Worm (Caenorhabditis elegans) whole organism, mixed stage, embryonic: ENCODE measurements around the gene Y57G7A.6.

ENCODE experiments used
- M03D4.4 ChIP-seq: sonication (generic microtip); optimal IDR thresholded peaks from 2 replicates; lab custom pipeline; 2017; ENCODE audit warnings: mild to moderate bottlenecking, missing genetic modification characterization, missing compliant biosample characterization
- bed-3 ChIP-seq: fragments of 200-800 bp; sonication (Bioruptor generic); optimal IDR thresholded peaks from 3 replicates; lab custom pipeline; 2018; ENCODE audit warnings: mild to moderate bottlenecking, missing genetic modification characterization, moderate library complexity, missing compliant biosample characterization
- blmp-1 ChIP-seq: fragments of 150-350 bp; optimal IDR thresholded peaks from 2 replicates; lab custom pipeline; 2014; ENCODE audit warnings: missing biosample characterization, missing genetic modification characterization
- ceh-43 ChIP-seq: fragments of 200-800 bp; sonication (Bioruptor generic); optimal IDR thresholded peaks from 2 replicates; lab custom pipeline; 2018; ENCODE audit warnings: mild to moderate bottlenecking, missing genetic modification characterization, moderate library complexity, missing compliant biosample characterization
- ceh-83 ChIP-seq: fragments of 200-800 bp; sonication (Bioruptor generic); optimal IDR thresholded peaks from 2 replicates; lab custom pipeline; 2018; ENCODE audit warnings: mild to moderate bottlenecking, missing genetic modification characterization, missing compliant biosample characterization
- ces-1 ChIP-seq: fragments of 150-350 bp; optimal IDR thresholded peaks from 2 replicates; lab custom pipeline; 2014; ENCODE audit warnings: missing biosample characterization, missing genetic modification reagents, missing genetic modification characterization
- cnd-1 ChIP-seq: fragments of 200-800 bp; sonication (Bioruptor generic); optimal IDR thresholded peaks from 2 replicates; lab custom pipeline; 2018; ENCODE audit warnings: mild to moderate bottlenecking, missing genetic modification characterization, missing compliant biosample characterization
- drap-1 ChIP-seq: fragments of 200-800 bp; sonication (Bioruptor generic); optimal IDR thresholded peaks from 3 replicates; lab custom pipeline; 2018; ENCODE audit warnings: mild to moderate bottlenecking, missing genetic modification characterization, missing compliant biosample characterization
- elt-1 ChIP-seq: sonication (generic microtip); optimal IDR thresholded peaks from 2 replicates; lab custom pipeline; 2017; ENCODE audit warnings: missing genetic modification characterization, mild to moderate bottlenecking, missing compliant biosample characterization, antibody characterized with exemption, moderate library complexity, borderline replicate concordance; ENCODE audit not compliant: insufficient read depth
- elt-3 ChIP-seq: fragments of 150-350 bp; optimal IDR thresholded peaks from 2 replicates; lab custom pipeline; 2014; ENCODE audit warnings: missing biosample characterization, missing genetic modification characterization
- flh-1 ChIP-seq: fragments of 200-800 bp; sonication (Bioruptor generic); optimal IDR thresholded peaks from 2 replicates; lab custom pipeline; 2018; ENCODE audit warnings: mild to moderate bottlenecking, missing genetic modification characterization, moderate library complexity, missing compliant biosample characterization
- ham-2 ChIP-seq: fragments of 200-800 bp; sonication (Bioruptor generic); optimal IDR thresholded peaks from 2 replicates; lab custom pipeline; 2018; ENCODE audit warnings: mild to moderate bottlenecking, missing genetic modification characterization, missing compliant biosample characterization
- hlh-1 ChIP-seq: fragments of 150-350 bp; optimal IDR thresholded peaks from 2 replicates; lab custom pipeline; 2014; ENCODE audit warnings: missing biosample characterization, missing genetic modification reagents, missing genetic modification characterization
- lin-13 ChIP-seq: fragments of 150-350 bp; optimal IDR thresholded peaks from 2 replicates; lab custom pipeline; 2014; ENCODE audit warnings: missing biosample characterization, missing genetic modification characterization
- lin-32 ChIP-seq: fragments of 200-800 bp; sonication (Bioruptor generic); optimal IDR thresholded peaks from 2 replicates; lab custom pipeline; 2018; ENCODE audit warnings: mild to moderate bottlenecking, missing genetic modification characterization, missing compliant biosample characterization
- lsy-2 ChIP-seq: fragments of 150-350 bp; optimal IDR thresholded peaks from 2 replicates; lab custom pipeline; 2014; ENCODE audit warnings: missing biosample characterization, missing genetic modification characterization
- mab-5 ChIP-seq: fragments of 150-350 bp; optimal IDR thresholded peaks from 2 replicates; lab custom pipeline; 2014; ENCODE audit warnings: missing biosample characterization, missing genetic modification characterization
- mep-1 ChIP-seq: fragments of 150-350 bp; optimal IDR thresholded peaks from 2 replicates; lab custom pipeline; 2017; ENCODE audit warnings: missing biosample characterization, missing genetic modification reagents, missing genetic modification characterization, inconsistent platforms
- mls-2 ChIP-seq: sonication (generic microtip); optimal IDR thresholded peaks from 2 replicates; lab custom pipeline; 2016; ENCODE audit warnings: mild to moderate bottlenecking, missing genetic modification characterization, moderate library complexity, missing compliant biosample characterization
- nhr-12 ChIP-seq: fragments of 150-350 bp; optimal IDR thresholded peaks from 2 replicates; lab custom pipeline; 2014; ENCODE audit warnings: missing biosample characterization, missing genetic modification characterization
- nhr-2 ChIP-seq: fragments of 150-350 bp; optimal IDR thresholded peaks from 2 replicates; lab custom pipeline; 2014; ENCODE audit warnings: missing biosample characterization, missing genetic modification characterization
- nhr-237 ChIP-seq: fragments of 150-350 bp; optimal IDR thresholded peaks from 2 replicates; lab custom pipeline; 2014; ENCODE audit warnings: missing biosample characterization, missing genetic modification characterization
- nhr-76 ChIP-seq: sonication (generic microtip); optimal IDR thresholded peaks from 2 replicates; lab custom pipeline; 2017; ENCODE audit warnings: missing biosample characterization, missing genetic modification characterization
- pha-4 ChIP-seq: fragments of 150-350 bp; optimal IDR thresholded peaks from 2 replicates; lab custom pipeline; 2018; ENCODE audit warnings: missing biosample characterization, missing genetic modification reagents, missing genetic modification characterization
- sem-2 ChIP-seq: fragments of 200-800 bp; sonication (Bioruptor generic); optimal IDR thresholded peaks from 2 replicates; lab custom pipeline; 2018; ENCODE audit warnings: mild to moderate bottlenecking, missing genetic modification characterization, missing compliant biosample characterization
- snpc-4 ChIP-seq: fragments of 150-350 bp; optimal IDR thresholded peaks from 2 replicates; lab custom pipeline; 2014; ENCODE audit warnings: missing biosample characterization, missing genetic modification characterization
- sptf-1 ChIP-seq: sonication (generic microtip); optimal IDR thresholded peaks from 2 replicates; lab custom pipeline; 2017; ENCODE audit warnings: mild to moderate bottlenecking, missing genetic modification characterization, moderate library complexity, missing compliant biosample characterization
- tbx-8 ChIP-seq: fragments of 200-800 bp; sonication (Bioruptor generic); optimal IDR thresholded peaks from 2 replicates; lab custom pipeline; 2018; ENCODE audit warnings: mild to moderate bottlenecking, missing genetic modification characterization, moderate library complexity, missing compliant biosample characterization
- unc-120 ChIP-seq: sonication (generic microtip); optimal IDR thresholded peaks from 2 replicates; lab custom pipeline; 2017; ENCODE audit warnings: missing genetic modification characterization, missing compliant biosample characterization; ENCODE audit not compliant: poor library complexity, severe bottlenecking
- unc-39 ChIP-seq: fragments of 150-350 bp; optimal IDR thresholded peaks from 2 replicates; lab custom pipeline; 2014; ENCODE audit warnings: missing biosample characterization, missing genetic modification characterization
- unc-62 ChIP-seq: fragments of 150-350 bp; optimal IDR thresholded peaks from 2 replicates; lab custom pipeline; 2014; ENCODE audit warnings: missing biosample characterization, missing genetic modification reagents, missing genetic modification characterization
- zip-8 ChIP-seq: fragments of 150-350 bp; optimal IDR thresholded peaks from 2 replicates; lab custom pipeline; 2014; ENCODE audit warnings: missing biosample characterization, missing genetic modification characterization
- ztf-11 ChIP-seq: fragments of 150-350 bp; optimal IDR thresholded peaks from 2 replicates; lab custom pipeline; 2014; ENCODE audit warnings: missing biosample characterization, missing genetic modification characterization

The Y57G7A.6 gene

DNA sequence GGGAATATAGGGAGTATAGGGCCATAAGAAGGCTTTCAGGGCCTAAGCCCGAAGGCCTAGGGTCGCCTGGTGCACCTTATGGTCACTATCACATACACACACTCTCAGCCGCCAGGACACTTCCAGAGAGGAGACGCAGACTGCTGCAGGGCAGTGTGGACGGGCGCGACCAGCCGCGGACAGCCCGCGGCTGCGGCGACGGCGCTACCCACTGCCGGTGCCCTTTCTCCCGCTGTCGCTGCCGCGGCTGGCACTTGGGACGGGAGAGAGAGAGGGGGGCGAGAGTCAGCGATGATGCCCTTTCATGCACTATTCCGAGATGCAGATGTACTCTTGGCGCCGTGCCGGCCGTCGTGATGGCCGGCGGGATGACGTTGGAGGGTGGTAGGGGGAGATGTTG is 47.6 kb downstream of the Y57G7A.6 start:
- TF ChIP-seq tbx-8 (GFP tag; lab: Kevin White, UChicago) = peak; percentile 41
- peak; percentile 22 for TF ChIP-seq M03D4.4 (tag; lab: Kevin White, UChicago)
- TF ChIP-seq unc-62 (GFP tag; lab: Kevin White, UChicago) = peak; percentile 9
- peak; percentile 42 for TF ChIP-seq pha-4 (tag; lab: Kevin White, UChicago)
- TF ChIP-seq ham-2 (GFP tag; lab: Kevin White, UChicago) = peak; percentile 39
- peak; percentile 75 for TF ChIP-seq sptf-1 (tag; lab: Kevin White, UChicago)
- no peak for TF ChIP-seq unc-120 (tag; lab: Kevin White, UChicago)
- TF ChIP-seq sem-2 (GFP tag; lab: Kevin White, UChicago) = no peak
- peak; percentile 3 for TF ChIP-seq cnd-1 (tag; lab: Kevin White, UChicago)
- TF ChIP-seq, all 35 proteins: peak for 7

ce11 chrII:1236479-1236878 is 48.9 kb downstream of the Y57G7A.6 start:
- TF ChIP-seq unc-120 (tag; lab: Kevin White, UChicago) (peak; percentile 5), ham-2 (GFP tag; lab: Kevin White, UChicago) (peak; percentile 41), pha-4 (tag; lab: Kevin White, UChicago) (peak; percentile 9), sem-2 (GFP tag; lab: Kevin White, UChicago) (no peak), tbx-8 (GFP tag; lab: Kevin White, UChicago) (no peak), nhr-2 (tag; lab: Kevin White, UChicago) (peak; percentile 42), drap-1 (GFP tag; lab: Kevin White, UChicago) (no peak), lin-32 (peak; percentile 7), hlh-1 (tag; lab: Kevin White, UChicago) (no peak), elt-3 (tag; lab: Kevin White, UChicago) (no peak), cnd-1 (tag; lab: Kevin White, UChicago) (peak; percentile 5), ceh-43 (GFP tag; lab: Kevin White, UChicago) (no peak)

DNA sequence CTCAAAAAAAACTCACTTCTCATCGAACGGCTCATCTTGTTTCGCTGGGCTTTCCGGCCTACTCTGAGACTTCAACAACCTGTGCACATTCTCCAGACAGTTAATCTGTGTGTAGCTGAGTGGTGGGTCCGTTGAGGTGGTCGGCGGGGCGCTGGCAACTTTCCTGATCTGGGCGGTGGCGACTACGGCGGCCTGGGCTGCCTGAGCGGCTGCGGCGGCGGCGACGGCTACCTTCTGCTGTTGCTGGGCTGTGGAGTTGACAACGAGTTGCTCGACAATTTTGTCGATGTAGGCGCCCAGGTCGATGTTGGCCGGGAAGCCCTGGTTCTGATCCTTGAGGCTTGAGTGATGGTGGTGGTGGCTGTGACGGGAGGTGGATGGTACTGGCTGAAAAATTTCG is 49.4 kb downstream of the Y57G7A.6 start:
- TF ChIP-seq flh-1 (GFP tag; lab: Kevin White, UChicago) (no peak), ces-1 (no peak), ztf-11 (tag; lab: Kevin White, UChicago) (no peak), pha-4 (tag; lab: Kevin White, UChicago) (no peak), elt-3 (tag; lab: Kevin White, UChicago) (no peak), mls-2 (tag; lab: Kevin White, UChicago) (no peak), zip-8 (tag; lab: Kevin White, UChicago) (no peak), nhr-237 (tag; lab: Kevin White, UChicago) (no peak), ceh-43 (GFP tag; lab: Kevin White, UChicago) (no peak), lsy-2 (tag; lab: Kevin White, UChicago) (no peak), snpc-4 (tag; lab: Kevin White, UChicago) (no peak), drap-1 (GFP tag; lab: Kevin White, UChicago) (no peak), unc-62 (GFP tag; lab: Kevin White, UChicago) (no peak), mab-5 (tag; lab: Kevin White, UChicago) (no peak), unc-39 (tag; lab: Kevin White, UChicago) (no peak), sem-2 (GFP tag; lab: Kevin White, UChicago) (no peak), bed-3 (no peak), nhr-12 (tag; lab: Kevin White, UChicago) (no peak)

ce11 chrII:1234971-1235370 is 50.4 kb downstream of the Y57G7A.6 start:
- no peak for TF ChIP-seq nhr-2 (tag; lab: Kevin White, UChicago)
- no peak for TF ChIP-seq mab-5 (tag; lab: Kevin White, UChicago)
- no peak for TF ChIP-seq mls-2 (tag; lab: Kevin White, UChicago)
- no peak for TF ChIP-seq lsy-2 (tag; lab: Kevin White, UChicago)
- TF ChIP-seq elt-1 (tag; lab: Kevin White, UChicago) = no peak
- no peak for TF ChIP-seq nhr-12 (tag; lab: Kevin White, UChicago)
- TF ChIP-seq ceh-43 (GFP tag; lab: Kevin White, UChicago) = no peak
- no peak for TF ChIP-seq ztf-11 (tag; lab: Kevin White, UChicago)
- no peak for TF ChIP-seq unc-39 (tag; lab: Kevin White, UChicago)
- no peak for TF ChIP-seq blmp-1 (tag; lab: Kevin White, UChicago)
- no peak for TF ChIP-seq ces-1
- TF ChIP-seq zip-8 (tag; lab: Kevin White, UChicago) = no peak
- no peak for TF ChIP-seq nhr-237 (tag; lab: Kevin White, UChicago)
- no peak for TF ChIP-seq nhr-76
- no peak for TF ChIP-seq mep-1 (tag; lab: Kevin White, UChicago)
- TF ChIP-seq ceh-83 = no peak
- no peak for TF ChIP-seq lin-13 (tag; lab: Kevin White, UChicago)
- TF ChIP-seq flh-1 (GFP tag; lab: Kevin White, UChicago) = no peak
